Fruit fly (Drosophila melanogaster): Measurements from ENCODE around the gene CG42675.

CG42675 gene

DNA sequence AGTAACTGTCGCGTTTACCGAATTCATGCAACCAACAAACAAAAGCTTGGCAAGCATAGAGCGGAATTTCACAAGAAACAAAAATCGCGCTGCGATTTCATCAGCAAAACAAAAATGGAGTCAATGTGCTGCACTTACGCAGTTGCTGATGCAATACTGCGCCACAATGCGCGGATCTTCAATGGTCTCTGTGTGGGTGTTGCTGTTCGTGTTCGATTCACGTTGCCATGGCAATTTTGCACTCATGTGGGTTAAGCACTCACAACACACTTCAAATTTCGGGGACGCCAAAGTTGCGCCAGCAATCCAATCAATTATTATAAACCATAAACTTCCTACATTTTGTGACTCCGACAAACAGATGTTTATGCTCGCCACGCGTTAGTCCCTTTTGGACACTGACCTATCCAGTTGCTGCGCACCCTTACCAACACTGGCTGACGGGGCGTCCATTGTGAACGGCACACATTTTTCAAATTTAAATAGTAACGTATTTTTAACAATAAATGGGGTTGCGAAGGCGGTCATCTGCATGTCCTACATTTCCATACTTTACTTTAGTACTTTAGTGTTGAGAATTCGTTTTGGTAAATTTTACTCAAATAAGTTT is 48.7 kb downstream of the CG42675 start, which contains the start of gene CG2017 (continued):
- TF ChIP-seq sr (GFP tag; IDR thresholded peaks at IDR 0.05) (0 out of 3 replicates have a peak, but pooled peaks have one; percentile 7), NfI (GFP tag; optimal IDR thresholded peaks at IDR 0.05) (peak; percentile 69), ewg (GFP tag; optimal IDR thresholded peaks at IDR 0.05) (peak; percentile 44), ci (GFP tag; IDR thresholded peaks at IDR 0.05) (peak; percentile 71; the same call in 2 of the 3 replicates), GATAe (GFP tag; conservative IDR thresholded peaks at IDR 0.05) (no peak), CG10654 (GFP tag; optimal IDR thresholded peaks at IDR 0.05) (no peak), chif (GFP tag; optimal IDR thresholded peaks at IDR 0.05) (peak; percentile 45 to 51), NFAT (GFP tag; IDR thresholded peaks at IDR 0.05) (peak; percentile 65; the same call in 1 of the 2 replicates), wek (GFP tag; optimal IDR thresholded peaks at IDR 0.05) (no peak), CG2120 (GFP tag; optimal IDR thresholded peaks at IDR 0.05) (peak; percentile 77), CG10979 (tag; optimal IDR thresholded peaks at IDR 0.05) (peak; percentile 16), CG8089 (GFP tag; optimal IDR thresholded peaks at IDR 0.05) (peak; percentile 22), Awh (GFP tag; IDR thresholded peaks at IDR 0.05) (no peak), CG14441 (GFP tag; IDR thresholded peaks at IDR 0.05) (no peak; the same call in 1 of the 2 replicates), vfl (GFP tag; optimal IDR thresholded peaks at IDR 0.05) (peak; percentile 75), CG15696 (tag; optimal IDR thresholded peaks at IDR 0.05) (no peak), da (GFP tag; optimal IDR thresholded peaks at IDR 0.05) (peak; percentile 66), CG3281 (GFP tag; optimal IDR thresholded peaks at IDR 0.05) (no peak), CG10431 (GFP tag; optimal IDR thresholded peaks at IDR 0.05) (no peak), odd (GFP tag; optimal IDR thresholded peaks at IDR 0.05) (no peak), CG9727 (GFP tag; optimal IDR thresholded peaks at IDR 0.05) (no peak), CG12219 (GFP tag; optimal IDR thresholded peaks at IDR 0.05) (no peak), ind (GFP tag; optimal IDR thresholded peaks at IDR 0.05) (peak; percentile 25), amos (GFP tag; IDR thresholded peaks at IDR 0.05; ENCODE audit: partially characterized antibody) (peak; percentile 46; the same call in 1 of the 2 replicates), Nf-YA (GFP tag; IDR thresholded peaks at IDR 0.05) (no peak), gsb-n (tag; optimal IDR thresholded peaks at IDR 0.05) (peak; percentile 42), tna (GFP tag; IDR thresholded peaks at IDR 0.05; ENCODE audit: partially characterized antibody) (no peak), CkIIα-i1 (GFP tag; IDR thresholded peaks at IDR 0.05) (no peak), Doc3 (GFP tag; IDR thresholded peaks at IDR 0.05; ENCODE audit: partially characterized antibody) (no peak), tin (GFP tag; optimal IDR thresholded peaks at IDR 0.05) (peak; percentile 50), HLH3B (GFP tag; IDR thresholded peaks at IDR 0.05) (no peak), row (GFP tag; IDR thresholded peaks at IDR 0.05) (peak; percentile 36; the same call in 1 of the 3 replicates), cato (GFP tag; optimal IDR thresholded peaks at IDR 0.05; ENCODE audit: borderline replicate concordance) (no peak), CG10147 (GFP tag; optimal IDR thresholded peaks at IDR 0.05) (no peak), CG7839 (tag; optimal IDR thresholded peaks at IDR 0.05) (peak; percentile 24), zfh1 (GFP tag; IDR thresholded peaks at IDR 0.05) (peak; percentile 45; the same call in 1 of the 3 replicates), Hmr (GFP tag; optimal IDR thresholded peaks at IDR 0.05) (peak; percentile 36), CG15479 (GFP tag; optimal IDR thresholded peaks at IDR 0.05) (peak; percentile 68), MBD-R2 (GFP tag; IDR thresholded peaks at IDR 0.05) (peak; percentile 90), CG12769 (tag; optimal IDR thresholded peaks at IDR 0.05) (peak; percentile 51), H15 (GFP tag; IDR thresholded peaks at IDR 0.05) (peak; percentile 35; the same call in 1 of the 3 replicates), slou (GFP tag; optimal IDR thresholded peaks at IDR 0.05) (no peak), MESR4 (GFP tag; optimal IDR thresholded peaks at IDR 0.05) (peak; percentile 50), ap (GFP tag; IDR thresholded peaks at IDR 0.05) (no peak), vvl (GFP tag; IDR thresholded peaks at IDR 0.05) (peak; percentile 81), sug (tag; optimal IDR thresholded peaks at IDR 0.05) (peak; percentile 35), CG13287 (GFP tag; IDR thresholded peaks at IDR 0.05; ENCODE audit: partially characterized antibody) (peak; percentile 61), ftz-f1 (GFP tag; optimal IDR thresholded peaks at IDR 0.05) (peak; percentile 37), CG2712 (tag; optimal IDR thresholded peaks at IDR 0.05) (peak; percentile 100), CG4282 (GFP tag; optimal IDR thresholded peaks at IDR 0.05) (no peak)
